Fruit fly (Drosophila melanogaster) whole organism, embryonic: ENCODE measurements around the gene CG5096.

Experiments
- B-H1 ChIP-seq: fragments of 200-800 bp; sonication (Bioruptor generic); IDR thresholded peaks from 3 replicates; pipeline ENCODE4 v1.3.6; 2022; ENCODE audit warnings: missing biosample characterization, missing genetic modification characterization
- Bteb2 ChIP-seq: fragments of 200-800 bp; sonication (Bioruptor generic); optimal IDR thresholded peaks from 2 replicates; lab custom pipeline; 2016; ENCODE audit warnings: missing biosample characterization, missing genetic modification characterization
- CG11247 ChIP-seq: fragments of 200-800 bp; sonication (Bioruptor generic); IDR thresholded peaks from 2 replicates; pipeline ENCODE4 v1.3.6; 2022; ENCODE audit warnings: missing biosample characterization, missing genetic modification characterization
- CG11695 ChIP-seq: fragments of 200-800 bp; sonication (Bioruptor generic); IDR thresholded peaks from 3 replicates; pipeline ENCODE4 v1.3.6; 2022; ENCODE audit warnings: missing biosample characterization, missing genetic modification characterization
- CG13287 ChIP-seq: fragments of 200-800 bp; sonication (Bioruptor generic); IDR thresholded peaks from 2 replicates; pipeline ENCODE4 v1.3.6; 2022; ENCODE audit warnings: missing biosample characterization, missing genetic modification characterization; ENCODE audit not compliant: partially characterized antibody
- CG13296 ChIP-seq: fragments of 200-800 bp; sonication (Bioruptor generic); optimal IDR thresholded peaks from 3 replicates; lab custom pipeline; 2018; ENCODE audit warnings: missing biosample characterization, mild to moderate bottlenecking, missing genetic modification characterization
- CG13424 ChIP-seq: fragments of 200-800 bp; sonication (Bioruptor generic); optimal IDR thresholded peaks from 2 replicates; lab custom pipeline; 2019; ENCODE audit warnings: missing biosample characterization, mild to moderate bottlenecking, missing genetic modification characterization, moderate library complexity
- CG15269 ChIP-seq: fragments of 200-800 bp; sonication (Bioruptor generic); optimal IDR thresholded peaks from 2 replicates; lab custom pipeline; 2018; ENCODE audit warnings: missing biosample characterization, mild to moderate bottlenecking, missing genetic modification characterization, moderate library complexity
- CG15514 ChIP-seq: fragments of 200-800 bp; sonication (Bioruptor generic); optimal IDR thresholded peaks from 3 replicates; lab custom pipeline; 2017; ENCODE audit warnings: missing biosample characterization, missing genetic modification characterization, mild to moderate bottlenecking, moderate library complexity, missing genetic modification reagents
- CG16863 ChIP-seq: fragments of 200-800 bp; sonication (Bioruptor generic); optimal IDR thresholded peaks from 3 replicates; lab custom pipeline; 2016; ENCODE audit warnings: missing biosample characterization, missing genetic modification characterization
- CG17328 ChIP-seq: fragments of 200-800 bp; sonication (Bioruptor generic); IDR thresholded peaks from 2 replicates; pipeline ENCODE4 v1.3.6; 2022; ENCODE audit warnings: missing biosample characterization, missing genetic modification characterization
- CG17361 ChIP-seq: fragments of 200-800 bp; sonication (Bioruptor generic); IDR thresholded peaks from 3 replicates; pipeline ENCODE4 v1.3.6; 2022; ENCODE audit warnings: missing biosample characterization, missing genetic modification characterization
- CG18476 ChIP-seq: fragments of 200-800 bp; sonication (Bioruptor generic); optimal IDR thresholded peaks from 2 replicates; lab custom pipeline; 2016; ENCODE audit warnings: missing biosample characterization, mild to moderate bottlenecking, missing genetic modification characterization
- CG31224 ChIP-seq: fragments of 200-800 bp; sonication (Bioruptor generic); IDR thresholded peaks from 2 replicates; pipeline ENCODE4 v1.3.6; 2022; ENCODE audit warnings: missing biosample characterization, missing genetic modification characterization
- CG31388 ChIP-seq: fragments of 200-800 bp; sonication (Bioruptor generic); optimal IDR thresholded peaks from 2 replicates; lab custom pipeline; 2016; ENCODE audit warnings: missing biosample characterization, missing genetic modification characterization
- CG5180 ChIP-seq: fragments of 200-800 bp; sonication (Bioruptor generic); optimal IDR thresholded peaks from 3 replicates; lab custom pipeline; 2017; ENCODE audit warnings: missing biosample characterization, missing genetic modification characterization, mild to moderate bottlenecking, moderate library complexity, missing genetic modification reagents
- CG7372 ChIP-seq: fragments of 200-800 bp; sonication (Bioruptor generic); IDR thresholded peaks from 2 replicates; pipeline ENCODE4 v1.3.6; 2022; ENCODE audit warnings: missing biosample characterization, missing genetic modification characterization
- CG7556 ChIP-seq: fragments of 200-800 bp; sonication (Bioruptor generic); optimal IDR thresholded peaks from 2 replicates; lab custom pipeline; 2017; ENCODE audit warnings: missing biosample characterization, mild to moderate bottlenecking, missing genetic modification characterization
- Dad ChIP-seq: fragments of 200-800 bp; sonication (Bioruptor generic); optimal IDR thresholded peaks from 3 replicates; lab custom pipeline; 2016; ENCODE audit warnings: missing biosample characterization, missing genetic modification characterization
- Dip2 ChIP-seq: fragments of 200-800 bp; sonication (Bioruptor generic); IDR thresholded peaks from 2 replicates; pipeline ENCODE4 v1.3.6; 2022; ENCODE audit warnings: missing biosample characterization, missing genetic modification characterization
- MESR4 ChIP-seq: fragments of 200-800 bp; sonication (Bioruptor generic); optimal IDR thresholded peaks from 2 replicates; lab custom pipeline; 2018; ENCODE audit warnings: missing biosample characterization, mild to moderate bottlenecking, missing genetic modification characterization, moderate library complexity
- Mad ChIP-seq: fragments of 200-800 bp; sonication (Bioruptor generic); optimal IDR thresholded peaks from 2 replicates; lab custom pipeline; 2016; ENCODE audit warnings: missing biosample characterization, missing genetic modification characterization
- Max ChIP-seq: fragments of 200-800 bp; sonication (Bioruptor generic); optimal IDR thresholded peaks from 2 replicates; lab custom pipeline; 2016; ENCODE audit warnings: missing biosample characterization, mild to moderate bottlenecking, missing genetic modification characterization
- NFAT ChIP-seq: fragments of 200-800 bp; sonication (Bioruptor generic); IDR thresholded peaks from 2 replicates; pipeline ENCODE4 v1.3.6; 2022; ENCODE audit warnings: missing biosample characterization, missing genetic modification characterization
- Pdp1 ChIP-seq, 2 experiments: fragments of 200-800 bp; sonication (Bioruptor generic); optimal IDR thresholded peaks; 3 replicates each; lab custom pipeline; 2016; ENCODE audit warnings: missing biosample characterization in 2 of 2, missing genetic modification characterization in 2 of 2, mild to moderate bottlenecking in 1 of 2, moderate library complexity in 1 of 2
- Sox102F ChIP-seq: fragments of 200-800 bp; sonication (Bioruptor generic); optimal IDR thresholded peaks from 2 replicates; lab custom pipeline; 2018; ENCODE audit warnings: missing biosample characterization, mild to moderate bottlenecking, missing genetic modification characterization, moderate library complexity
- az2 ChIP-seq: fragments of 200-800 bp; sonication (Bioruptor generic); optimal IDR thresholded peaks from 3 replicates; lab custom pipeline; 2016; ENCODE audit warnings: missing biosample characterization, missing genetic modification characterization
- chm ChIP-seq: fragments of 200-800 bp; sonication (Bioruptor generic); IDR thresholded peaks from 2 replicates; pipeline ENCODE4 v1.3.6; 2022; ENCODE audit warnings: missing biosample characterization, missing genetic modification characterization
- danr ChIP-seq: fragments of 200-800 bp; sonication (Bioruptor generic); IDR thresholded peaks from 2 replicates; pipeline ENCODE4 v1.3.6; 2022; ENCODE audit warnings: missing biosample characterization, missing genetic modification characterization
- dati ChIP-seq: fragments of 200-800 bp; sonication (Bioruptor generic); IDR thresholded peaks from 2 replicates; pipeline ENCODE4 v1.3.6; 2022; ENCODE audit warnings: missing biosample characterization, missing genetic modification characterization
- dpn ChIP-seq, 2 experiments: fragments of 200-800 bp; sonication (Bioruptor generic); optimal IDR thresholded peaks; 3 replicates each; lab custom pipeline; 2016; ENCODE audit warnings: missing biosample characterization in 2 of 2, missing genetic modification characterization in 2 of 2
- ems ChIP-seq: fragments of 200-800 bp; sonication (Bioruptor generic); optimal IDR thresholded peaks from 3 replicates; lab custom pipeline; 2016; ENCODE audit warnings: missing biosample characterization, missing genetic modification characterization
- grau ChIP-seq: fragments of 200-800 bp; optimal IDR thresholded peaks from 3 replicates; lab custom pipeline; 2019; ENCODE audit warnings: missing biosample characterization, mild to moderate bottlenecking, missing genetic modification characterization, moderate library complexity
- grn ChIP-seq: fragments of 200-800 bp; sonication (Bioruptor generic); optimal IDR thresholded peaks from 3 replicates; lab custom pipeline; 2017; ENCODE audit warnings: missing biosample characterization, missing genetic modification characterization
- hth ChIP-seq: fragments of >200 bp; optimal IDR thresholded peaks from 2 replicates; lab custom pipeline; 2017; ENCODE audit warnings: inconsistent platforms
- jing ChIP-seq: fragments of 200-800 bp; sonication (Bioruptor generic); optimal IDR thresholded peaks from 2 replicates; lab custom pipeline; 2018; ENCODE audit warnings: missing biosample characterization, mild to moderate bottlenecking, missing genetic modification characterization
- onecut ChIP-seq: fragments of 200-800 bp; sonication (Bioruptor generic); IDR thresholded peaks from 2 replicates; pipeline ENCODE4 v1.3.6; 2022; ENCODE audit warnings: missing biosample characterization, missing genetic modification characterization
- rib ChIP-seq: fragments of 200-800 bp; sonication (Bioruptor generic); IDR thresholded peaks from 2 replicates; pipeline ENCODE4 v1.3.6; 2022; ENCODE audit warnings: missing biosample characterization, missing genetic modification characterization
- sim ChIP-seq: fragments of 200-800 bp; sonication (Bioruptor generic); IDR thresholded peaks from 2 replicates; pipeline ENCODE4 v1.3.6; 2022; ENCODE audit warnings: missing biosample characterization, missing genetic modification characterization
- slou ChIP-seq: fragments of 200-800 bp; sonication (Bioruptor generic); optimal IDR thresholded peaks from 3 replicates; lab custom pipeline; 2016; ENCODE audit warnings: missing biosample characterization, missing genetic modification characterization
- tll ChIP-seq, 2 experiments: fragments of 200-800 bp in 1 of 2; fragments of >200 bp in 1 of 2; sonication (Bioruptor generic) in 1 of 2; optimal IDR thresholded peaks; 2 replicates each; lab custom pipeline; 2017 to 2019; ENCODE audit warnings: missing biosample characterization in 2 of 2, missing genetic modification characterization in 2 of 2, mild to moderate bottlenecking in 1 of 2, moderate library complexity in 1 of 2
- twi ChIP-seq: fragments of 200-800 bp; optimal IDR thresholded peaks from 2 replicates; lab custom pipeline; 2019; ENCODE audit warnings: missing biosample characterization, mild to moderate bottlenecking, missing genetic modification characterization, moderate library complexity
- unc-4 ChIP-seq: fragments of 200-800 bp; sonication (Bioruptor generic); IDR thresholded peaks from 2 replicates; pipeline ENCODE4 v1.3.6; 2022; ENCODE audit warnings: missing biosample characterization, missing genetic modification characterization; ENCODE audit not compliant: partially characterized antibody
- wor ChIP-seq: fragments of 200-800 bp; sonication (Bioruptor generic); IDR thresholded peaks from 2 replicates; pipeline ENCODE4 v1.3.6; 2022; ENCODE audit warnings: missing biosample characterization, missing genetic modification characterization

The CG5096 gene

dm6 chr2L:10386208-10386805, 4.2 kb downstream of the CG5096 start, which contains the start of the genes Cdk1 and mRpS7 (continued):
- TF ChIP-seq Mad (GFP tag; lab: Kevin White, UChicago) (peak; percentile 40), CG13424 (tag; lab: Kevin White, UChicago) (peak; percentile 73), hth (no peak), ems (GFP tag; lab: Kevin White, UChicago) (no peak), dpn (GFP tag; optimal IDR thresholded peaks at IDR 0.05; lab: Kevin White, UChicago) (peak; percentile 29 to 62), jing (GFP tag; lab: Kevin White, UChicago) (no peak), chm (GFP tag; lab: Robert Waterston, UW) (peak; percentile 68), CG16863 (GFP tag; lab: Kevin White, UChicago) (peak; percentile 71), unc-4 (GFP tag; lab: Robert Waterston, UW) (no peak), CG5180 (GFP tag; lab: Kevin White, UChicago) (no peak), grn (GFP tag; lab: Kevin White, UChicago) (no peak)

dm6 chr2L:10386824-10387223, 4.8 kb downstream of the CG5096 start:
- no peak for TF ChIP-seq Dip2 (GFP tag; lab: Robert Waterston, UW)
- no peak for TF ChIP-seq CG17328 (GFP tag; lab: Robert Waterston, UW)
- TF ChIP-seq danr (GFP tag; lab: Robert Waterston, UW), result no peak
- peak; percentile 49 for TF ChIP-seq MESR4 (GFP tag; lab: Kevin White, UChicago)
- TF ChIP-seq B-H1, result no peak
- peak in 1 of 2 experiments; percentile 93 for TF ChIP-seq Pdp1 (GFP tag; optimal IDR thresholded peaks at IDR 0.05; lab: Kevin White, UChicago)

dm6 chr2L:10387869-10388726, 6.0 kb downstream of the CG5096 start, which contains the start of gene da:
TSS of gene da (plus strand) at chr2L:10388105.
- TF ChIP-seq CG31224 (GFP tag; lab: Robert Waterston, UW) (peak; percentile 40; the same call in 1 of the 2 replicates), NFAT (GFP tag; lab: Robert Waterston, UW) (peak; percentile 58; the same call in 1 of the 2 replicates), CG13296 (peak; percentile 16), slou (GFP tag; lab: Kevin White, UChicago) (no peak), CG17328 (GFP tag; lab: Robert Waterston, UW) (peak; percentile 55), az2 (GFP tag; lab: Kevin White, UChicago) (peak; percentile 68), sim (GFP tag; lab: Robert Waterston, UW) (no peak), wor (GFP tag; lab: Robert Waterston, UW) (no peak), CG7556 (GFP tag; lab: Kevin White, UChicago) (peak; percentile 25), grau (tag; lab: Kevin White, UChicago) (peak; percentile 69), onecut (GFP tag; lab: Robert Waterston, UW) (peak; percentile 49), CG16863 (GFP tag; lab: Kevin White, UChicago) (peak; percentile 57), CG7372 (GFP tag; lab: Robert Waterston, UW) (0 out of 2 replicates have a peak, but pooled peaks have one; percentile 29), Dad (peak; percentile 45), CG11247 (peak; percentile 54; the same call in 1 of the 2 replicates), CG31388 (peak; percentile 7), tll (GFP tag; optimal IDR thresholded peaks at IDR 0.05; lab: Kevin White, UChicago) (peak in 1 of 2 experiments; percentile 12), CG15269 (peak; percentile 69), Sox102F (GFP tag; lab: Kevin White, UChicago) (no peak), CG15514 (GFP tag; lab: Kevin White, UChicago) (peak; percentile 81), dati (GFP tag; lab: Robert Waterston, UW) (no peak), CG11695 (GFP tag; lab: Robert Waterston, UW) (0 out of 3 replicates have a peak, but pooled peaks have one; percentile 38), CG18476 (GFP tag; lab: Kevin White, UChicago) (peak; percentile 44), CG17361 (GFP tag; lab: Robert Waterston, UW) (peak; percentile 58; the same call in 1 of the 3 replicates), twi (tag; lab: Kevin White, UChicago) (peak; percentile 43), Max (peak; percentile 5), rib (peak; percentile 45), CG13287 (GFP tag; lab: Robert Waterston, UW) (peak; percentile 64), Bteb2 (peak; percentile 67)
